Worm (Caenorhabditis elegans): Measurements from ENCODE around the gene nlp-64.
"Not testable (repeated sequence)": the region's sequence is repeated elsewhere in the genome, so short reads cannot be mapped to it uniquely, and the experiment has no call there.

Gene nlp-64

DNA sequence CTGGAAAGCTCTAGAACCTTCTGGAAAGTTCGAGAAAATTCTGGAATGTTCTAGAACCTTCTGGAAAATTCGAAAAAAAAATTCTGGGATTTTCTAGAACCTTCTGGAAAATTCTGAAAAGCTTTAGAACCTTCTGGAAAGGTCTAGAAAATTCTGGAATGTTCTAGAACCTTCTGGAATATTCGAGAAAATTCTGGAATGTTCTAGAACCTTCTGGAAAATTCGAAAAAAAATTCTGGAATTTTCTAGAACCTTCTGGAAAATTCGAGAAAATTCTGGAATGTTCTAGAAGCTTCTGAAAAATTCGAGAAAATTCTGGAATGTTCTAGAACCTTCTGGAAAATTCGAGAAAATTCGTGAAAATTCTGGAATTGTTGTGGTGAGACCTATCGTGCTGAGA is 19.8 kb upstream of the nlp-64 start:
- peak; percentile 69; the same call in 1 of the 2 replicates for TF ChIP-seq flt-1 (GFP tag; IDR thresholded peaks at IDR 0.05)

DNA sequence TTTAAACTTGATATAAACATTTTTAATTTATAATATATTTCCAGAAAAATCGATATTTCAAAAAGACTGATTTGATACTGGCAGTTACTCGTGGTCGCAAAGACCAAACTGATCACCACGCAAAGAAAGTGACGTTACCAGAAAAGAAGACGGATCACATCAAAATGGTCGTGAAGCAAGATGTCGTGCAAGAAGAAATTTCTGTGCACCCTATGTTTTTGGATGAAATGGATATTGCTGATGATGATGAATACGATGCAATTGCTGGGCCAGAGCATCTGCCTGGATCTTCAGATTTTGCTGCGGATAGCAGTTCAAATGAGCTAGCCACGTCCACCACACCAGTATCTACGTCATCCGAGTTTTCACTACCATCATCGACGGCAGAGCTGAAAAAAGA is 17.6 kb upstream of the nlp-64 start:
- TF ChIP-seq klf-2 (GFP tag; conservative IDR thresholded peaks at IDR 0.05) = no peak
- no peak for TF ChIP-seq ztf-23 (GFP tag; IDR thresholded peaks at IDR 0.05)
- no peak for TF ChIP-seq tab-1 (GFP tag; IDR thresholded peaks at IDR 0.05)
- TF ChIP-seq med-1 (GFP tag; optimal IDR thresholded peaks at IDR 0.05; ENCODE audit: insufficient read depth) = no peak
- no peak for TF ChIP-seq flt-1 (GFP tag; IDR thresholded peaks at IDR 0.05)
- TF ChIP-seq T22C8.4 (GFP tag; IDR thresholded peaks at IDR 0.05) = no peak
- no peak for TF ChIP-seq cog-1 (tag; optimal IDR thresholded peaks at IDR 0.05)
- TF ChIP-seq ref-1 (GFP tag; conservative IDR thresholded peaks at IDR 0.05) = no peak
- no peak for TF ChIP-seq ztf-29 (GFP tag; IDR thresholded peaks at IDR 0.05)

ce11 chrX:325597-326161 is 14.6 kb upstream of the nlp-64 start, which contains the start of gene M02E1.1:
M02E1.1 (plus strand) TSS chrX:326111.
- TF ChIP-seq ztf-23 (GFP tag; IDR thresholded peaks at IDR 0.05) (no peak), cog-1 (tag; optimal IDR thresholded peaks at IDR 0.05) (peak; percentile 15), tab-1 (GFP tag; IDR thresholded peaks at IDR 0.05) (no peak), ztf-29 (GFP tag; IDR thresholded peaks at IDR 0.05) (no peak), T22C8.4 (GFP tag; IDR thresholded peaks at IDR 0.05) (peak; percentile 88)

DNA sequence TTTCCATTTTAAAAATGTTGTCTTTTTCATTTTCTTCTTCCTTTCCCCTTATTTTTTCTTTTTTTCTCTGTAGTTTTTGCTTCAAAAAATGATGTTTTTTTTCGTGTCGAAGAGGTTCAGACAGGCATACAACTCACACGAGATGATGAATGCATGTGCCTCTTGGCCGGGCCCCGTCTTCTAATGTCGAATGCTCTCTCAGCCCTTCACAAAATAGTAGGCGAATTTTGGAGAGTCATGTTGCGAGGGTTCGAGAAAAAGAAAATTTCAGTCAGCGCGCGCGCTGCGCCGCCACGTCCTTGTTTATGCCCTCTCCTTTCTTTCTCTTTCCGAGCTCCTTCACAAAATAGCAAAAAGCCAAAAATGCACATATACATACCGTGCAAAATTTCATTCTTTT is 12.9 kb upstream of the nlp-64 start:
- no peak for TF ChIP-seq T22C8.4 (GFP tag; IDR thresholded peaks at IDR 0.05)
- TF ChIP-seq tab-1 (GFP tag; IDR thresholded peaks at IDR 0.05) = no peak
- no peak for TF ChIP-seq cog-1 (tag; optimal IDR thresholded peaks at IDR 0.05)
- no peak for TF ChIP-seq ref-1 (GFP tag; conservative IDR thresholded peaks at IDR 0.05)
- TF ChIP-seq ztf-29 (GFP tag; IDR thresholded peaks at IDR 0.05) = no peak
- no peak for TF ChIP-seq flt-1 (GFP tag; IDR thresholded peaks at IDR 0.05)
- TF ChIP-seq med-1 (GFP tag; optimal IDR thresholded peaks at IDR 0.05; ENCODE audit: insufficient read depth) = no peak
- TF ChIP-seq klf-2 (GFP tag; conservative IDR thresholded peaks at IDR 0.05) = no peak
- TF ChIP-seq ztf-23 (GFP tag; IDR thresholded peaks at IDR 0.05) = no peak

ce11 chrX:322223-322622 is 11.1 kb upstream of the nlp-64 start, which contains the start of gene M02E1.3:
M02E1.3 (plus strand) TSS chrX:322523.
- TF ChIP-seq cog-1 (tag; optimal IDR thresholded peaks at IDR 0.05); tab-1 (GFP tag; IDR thresholded peaks at IDR 0.05); med-1 (GFP tag; optimal IDR thresholded peaks at IDR 0.05; ENCODE audit: insufficient read depth): not testable (repeated sequence)

- TF ChIP-seq ref-1 (GFP tag; conservative IDR thresholded peaks at IDR 0.05) (no peak), klf-2 (GFP tag; conservative IDR thresholded peaks at IDR 0.05) (no peak), tab-1 (GFP tag; IDR thresholded peaks at IDR 0.05) (no peak), flt-1 (GFP tag; IDR thresholded peaks at IDR 0.05) (no peak), T22C8.4 (GFP tag; IDR thresholded peaks at IDR 0.05) (no peak), ztf-23 (GFP tag; IDR thresholded peaks at IDR 0.05) (no peak), cog-1 (tag; optimal IDR thresholded peaks at IDR 0.05) (no peak), ztf-29 (GFP tag; IDR thresholded peaks at IDR 0.05) (no peak), med-1 (GFP tag; optimal IDR thresholded peaks at IDR 0.05; ENCODE audit: insufficient read depth) (no peak)
Observed at ce11 chrX:312908-313307, 1.8 kb upstream of the nlp-64 start, which contains the start of gene M02E1.4. M02E1.4 (plus strand) TSS chrX:313274.

DNA sequence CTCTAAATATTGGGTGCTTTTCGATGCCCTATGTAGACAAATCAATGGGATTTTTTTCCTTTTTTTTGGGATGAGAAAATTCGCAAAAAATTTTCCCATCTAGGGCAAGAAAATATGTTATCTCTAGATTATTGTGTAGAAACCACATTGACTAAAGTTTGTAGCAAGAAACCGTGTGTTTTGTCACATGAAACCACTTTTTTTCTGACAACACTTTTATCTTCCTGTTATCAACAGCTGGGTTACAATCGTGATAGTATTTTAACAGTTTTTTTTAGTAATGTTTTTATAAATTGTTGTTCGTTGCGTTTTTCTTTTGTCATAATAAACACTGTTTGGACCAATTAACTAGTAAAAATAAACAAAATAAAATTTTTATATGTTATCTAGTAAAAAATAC is 1.1 kb upstream of the nlp-64 start:
- TF ChIP-seq T22C8.4 (GFP tag; IDR thresholded peaks at IDR 0.05) (no peak), med-1 (GFP tag; optimal IDR thresholded peaks at IDR 0.05; ENCODE audit: insufficient read depth) (no peak)

ce11 chrX:309076-309475 is 2.0 kb downstream of the nlp-64 start:
- TF ChIP-seq ztf-29 (GFP tag; IDR thresholded peaks at IDR 0.05) (no peak), ztf-23 (GFP tag; IDR thresholded peaks at IDR 0.05) (no peak), T22C8.4 (GFP tag; IDR thresholded peaks at IDR 0.05) (no peak), ref-1 (GFP tag; conservative IDR thresholded peaks at IDR 0.05) (no peak)

DNA sequence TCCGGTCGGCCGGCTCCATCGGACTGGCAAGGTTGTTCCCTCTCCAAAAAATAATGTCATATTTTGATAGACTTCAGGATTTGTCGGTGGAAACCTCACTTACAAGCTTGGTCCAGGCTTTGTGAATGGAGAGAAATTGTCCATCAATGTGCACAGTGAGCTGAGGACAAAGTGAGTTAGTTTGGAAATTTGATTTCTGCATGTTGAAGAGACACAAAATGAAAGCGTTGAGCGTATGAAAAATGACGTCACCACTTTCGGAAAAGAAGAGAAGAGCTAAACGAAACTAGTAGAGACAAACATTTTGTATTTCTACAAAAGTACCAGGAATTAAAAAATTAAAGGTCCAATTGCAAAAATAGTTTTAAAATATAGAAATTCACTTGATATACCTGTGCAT is 6.1 kb downstream of the nlp-64 start:
- TF ChIP-seq med-1 (GFP tag; optimal IDR thresholded peaks at IDR 0.05; ENCODE audit: insufficient read depth) = no peak
- no peak for TF ChIP-seq cog-1 (tag; optimal IDR thresholded peaks at IDR 0.05)

- TF ChIP-seq cog-1 (tag; optimal IDR thresholded peaks at IDR 0.05) (no peak), tab-1 (GFP tag; IDR thresholded peaks at IDR 0.05) (no peak)
Observed at ce11 chrX:301530-301929, 9.6 kb downstream of the nlp-64 start, which contains the start of gene gcp-2.1. gcp-2.1 (plus strand) TSS chrX:301830.

- TF ChIP-seq cog-1 (tag; optimal IDR thresholded peaks at IDR 0.05) = no peak
- no peak for TF ChIP-seq ref-1 (GFP tag; conservative IDR thresholded peaks at IDR 0.05)
- TF ChIP-seq ztf-29 (GFP tag; IDR thresholded peaks at IDR 0.05) = no peak
- TF ChIP-seq klf-2 (GFP tag; conservative IDR thresholded peaks at IDR 0.05) = no peak
- TF ChIP-seq T22C8.4 (GFP tag; IDR thresholded peaks at IDR 0.05) = no peak
- TF ChIP-seq med-1 (GFP tag; optimal IDR thresholded peaks at IDR 0.05; ENCODE audit: insufficient read depth) = no peak
Observed at ce11 chrX:300250-300649, 10.9 kb downstream of the nlp-64 start.

DNA sequence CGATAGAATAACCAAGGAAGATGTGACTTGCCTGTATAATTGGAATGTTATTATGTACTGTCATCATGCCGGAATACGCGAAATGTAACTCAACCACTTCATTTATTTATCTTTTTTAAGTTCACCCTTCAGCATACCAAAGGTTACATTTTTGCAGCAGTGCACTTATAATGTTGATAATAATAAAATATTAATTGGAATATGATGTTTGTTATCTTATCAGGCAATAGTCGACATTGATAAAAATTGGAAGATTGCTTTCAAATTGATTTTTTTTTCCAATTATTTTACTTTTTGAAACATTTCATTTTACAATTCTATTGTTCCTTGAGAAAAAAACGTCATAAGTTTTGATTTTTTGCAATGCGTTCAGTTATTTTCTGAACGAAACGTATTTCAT is 12.0 kb downstream of the nlp-64 start:
- TF ChIP-seq tab-1 (GFP tag; IDR thresholded peaks at IDR 0.05) (no peak), flt-1 (GFP tag; IDR thresholded peaks at IDR 0.05) (no peak), ztf-29 (GFP tag; IDR thresholded peaks at IDR 0.05) (no peak), klf-2 (GFP tag; conservative IDR thresholded peaks at IDR 0.05) (no peak), med-1 (GFP tag; optimal IDR thresholded peaks at IDR 0.05; ENCODE audit: insufficient read depth) (no peak), ztf-23 (GFP tag; IDR thresholded peaks at IDR 0.05) (no peak), cog-1 (tag; optimal IDR thresholded peaks at IDR 0.05) (no peak), ref-1 (GFP tag; conservative IDR thresholded peaks at IDR 0.05) (no peak), T22C8.4 (GFP tag; IDR thresholded peaks at IDR 0.05) (no peak)

Data from whole organism, midembryonic.